Fruit fly (Drosophila melanogaster) Kc167 (cell line): ENCODE results near the gene Stt3B.

ENCODE experiments used
- h ChIP-seq: fragments of >200 bp; optimal IDR thresholded peaks from 3 replicates; lab custom pipeline; 2018; ENCODE audit warnings: missing external identifiers
- insv ChIP-seq: fragments of >200 bp; optimal IDR thresholded peaks from 3 replicates; lab custom pipeline; 2018; ENCODE audit warnings: missing external identifiers
- psq ChIP-seq: fragments of >200 bp; optimal IDR thresholded peaks from 2 replicates; lab custom pipeline; 2017; ENCODE audit warnings: missing external identifiers

DNA sequence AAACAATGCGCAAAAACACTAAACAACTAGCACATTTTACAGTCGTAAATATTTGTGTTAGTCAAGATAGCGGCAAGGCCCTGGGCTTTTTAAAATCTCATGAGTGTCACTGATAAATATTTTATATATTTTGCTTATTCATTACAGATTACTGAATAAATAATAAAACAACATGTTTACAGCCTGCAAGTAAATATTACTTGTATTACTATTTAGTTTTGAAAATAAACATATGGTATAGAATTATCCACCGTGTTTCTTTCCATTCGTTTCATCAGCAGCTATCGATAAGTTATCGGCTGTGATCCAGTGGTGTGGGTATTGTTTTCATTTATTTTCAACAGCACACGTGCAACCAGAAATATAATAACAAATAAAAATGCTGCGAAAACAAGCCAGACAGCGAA is 5.1 kb upstream of the Stt3B start, which contains the start of the genes shams and CG11920:
- TF ChIP-seq psq (no peak), insv (lab: Kevin White, UChicago) (no peak), h (lab: Kevin White, UChicago) (no peak)
